Worm (Caenorhabditis elegans) whole organism, L4 larva: Measurements from ENCODE around the gene F40F8.1.

Experiments
- F44E2.7 ChIP-seq: fragments of 200-800 bp; sonication (Bioruptor generic); IDR thresholded peaks from 2 replicates; pipeline ENCODE4 v2.1.2; 2022; ENCODE audit warnings: missing genetic modification characterization, missing compliant biosample characterization
- R02D3.7 ChIP-seq: fragments of 150-350 bp; sonication (generic microtip); optimal IDR thresholded peaks from 3 replicates; lab custom pipeline; 2014; ENCODE audit warnings: missing biosample characterization, missing genetic modification characterization
- T20F7.1 ChIP-seq: fragments of 200-800 bp; sonication (Bioruptor generic); optimal IDR thresholded peaks from 2 replicates; lab custom pipeline; 2018; ENCODE audit warnings: mild to moderate bottlenecking, missing genetic modification characterization, missing compliant biosample characterization
- T26A8.4 ChIP-seq: fragments of 200-800 bp; sonication (Bioruptor generic); IDR thresholded peaks from 2 replicates; pipeline ENCODE4 v1.3.6; 2022; ENCODE audit warnings: missing genetic modification characterization, missing compliant biosample characterization
- Y105C5A.15 ChIP-seq: fragments of 200-800 bp; sonication (Bioruptor generic); IDR thresholded peaks from 2 replicates; pipeline ENCODE4 v1.3.6; 2022; ENCODE audit warnings: missing genetic modification characterization, missing compliant biosample characterization
- aly-2 ChIP-seq: sonication (generic microtip); optimal IDR thresholded peaks from 2 replicates; lab custom pipeline; 2018; ENCODE audit warnings: missing biosample characterization, missing genetic modification characterization
- ama-1 ChIP-seq: fragments of 150-350 bp; optimal IDR thresholded peaks from 2 replicates; lab custom pipeline; 2014; ENCODE audit warnings: inconsistent platforms, mixed read lengths
- arid-1 ChIP-seq: fragments of 200-800 bp; sonication (Bioruptor generic); conservative IDR thresholded peaks from 2 replicates; pipeline ENCODE4 v1.3.6; 2022; ENCODE audit warnings: missing genetic modification reagents, missing genetic modification characterization, missing compliant biosample characterization
- ceh-32 ChIP-seq: sonication (generic microtip); optimal IDR thresholded peaks from 2 replicates; lab custom pipeline; 2016; ENCODE audit warnings: mild to moderate bottlenecking, missing genetic modification characterization, missing compliant biosample characterization; ENCODE audit not compliant: poor library complexity
- ceh-62 ChIP-seq: sonication (generic microtip); optimal IDR thresholded peaks from 2 replicates; lab custom pipeline; 2017; ENCODE audit warnings: missing biosample characterization, missing genetic modification characterization
- daf-12 ChIP-seq: fragments of 150-350 bp; optimal IDR thresholded peaks from 2 replicates; lab custom pipeline; 2014; ENCODE audit warnings: missing biosample characterization, missing genetic modification reagents, missing genetic modification characterization
- daf-16 ChIP-seq, 3 experiments: sonication (generic microtip); optimal IDR thresholded peaks; 2 replicates each; lab custom pipeline; 2016 to 2017; ENCODE audit warnings: missing genetic modification characterization in 3 of 3, missing genetic modification reagents in 3 of 3, mild to moderate bottlenecking in 2 of 3, missing compliant biosample characterization in 2 of 3, missing biosample characterization in 1 of 3, moderate library complexity in 1 of 3
- daf-19 ChIP-seq: fragments of 200-800 bp; sonication (Bioruptor generic); conservative IDR thresholded peaks from 2 replicates; pipeline ENCODE4 v1.3.6; 2022; ENCODE audit warnings: missing genetic modification characterization, missing compliant biosample characterization
- dmd-6 ChIP-seq: fragments of 200-800 bp; sonication (Bioruptor generic); IDR thresholded peaks from 2 replicates; pipeline ENCODE4 v1.3.6; 2022; ENCODE audit warnings: missing genetic modification reagents, missing genetic modification characterization, missing compliant biosample characterization
- dmd-9 ChIP-seq: fragments of 200-800 bp; sonication (Bioruptor generic); IDR thresholded peaks from 2 replicates; pipeline ENCODE4 v1.3.6; 2022; ENCODE audit warnings: missing genetic modification reagents, missing genetic modification characterization, missing compliant biosample characterization
- duxl-1 ChIP-seq: sonication (generic microtip); optimal IDR thresholded peaks from 2 replicates; lab custom pipeline; 2016; ENCODE audit warnings: mild to moderate bottlenecking, missing genetic modification characterization, moderate library complexity, missing compliant biosample characterization; ENCODE audit not compliant: poor library complexity
- dve-1 ChIP-seq: sonication (generic microtip); optimal IDR thresholded peaks from 2 replicates; lab custom pipeline; 2017; ENCODE audit warnings: antibody characterized with exemption, mild to moderate bottlenecking, missing genetic modification characterization, missing compliant biosample characterization; ENCODE audit not compliant: insufficient read depth
- egl-27 ChIP-seq: sonication (generic microtip); optimal IDR thresholded peaks from 3 replicates; lab custom pipeline; 2017; ENCODE audit warnings: missing biosample characterization, missing genetic modification reagents, missing genetic modification characterization
- egl-43 ChIP-seq: fragments of 200-800 bp; sonication (Bioruptor generic); IDR thresholded peaks from 2 replicates; pipeline ENCODE4 v1.3.6; 2022; ENCODE audit warnings: missing genetic modification reagents, missing genetic modification characterization, missing compliant biosample characterization
- fkh-10 ChIP-seq: fragments of 150-350 bp; optimal IDR thresholded peaks from 2 replicates; lab custom pipeline; 2014; ENCODE audit warnings: missing biosample characterization, missing genetic modification reagents, missing genetic modification characterization
- fos-1 ChIP-seq: fragments of 150-350 bp; optimal IDR thresholded peaks from 2 replicates; lab custom pipeline; 2014; ENCODE audit warnings: missing biosample characterization, missing genetic modification characterization
- gei-8 ChIP-seq: fragments of 200-800 bp; sonication (Bioruptor generic); optimal IDR thresholded peaks from 2 replicates; lab custom pipeline; 2018; ENCODE audit warnings: mild to moderate bottlenecking, missing genetic modification characterization, missing compliant biosample characterization
- hif-1 ChIP-seq, 2 experiments: sonication (generic microtip); optimal IDR thresholded peaks; 2 replicates each; lab custom pipeline; 2016 to 2017; ENCODE audit warnings: missing compliant biosample characterization in 2 of 2, missing genetic modification characterization in 2 of 2, missing genetic modification reagents in 2 of 2, missing genotype in 2 of 2, mild to moderate bottlenecking in 1 of 2
- hlh-30 ChIP-seq: sonication (generic microtip); optimal IDR thresholded peaks from 2 replicates; lab custom pipeline; 2017; ENCODE audit warnings: antibody characterized with exemption, mild to moderate bottlenecking, missing genetic modification characterization, missing compliant biosample characterization; ENCODE audit not compliant: insufficient read depth
- hmg-1.1 ChIP-seq: fragments of 200-800 bp; sonication (Bioruptor generic); IDR thresholded peaks from 2 replicates; pipeline ENCODE4 v1.3.6; 2022; ENCODE audit warnings: missing genetic modification reagents, missing genetic modification characterization, missing compliant biosample characterization
- jun-1 ChIP-seq: fragments of 150-350 bp; optimal IDR thresholded peaks from 2 replicates; lab custom pipeline; 2014; ENCODE audit warnings: missing biosample characterization, missing genetic modification reagents, missing genetic modification characterization
- lim-7 ChIP-seq: fragments of 200-800 bp; sonication (Bioruptor generic); IDR thresholded peaks from 2 replicates; pipeline ENCODE4 v1.3.6; 2022; ENCODE audit warnings: missing genetic modification characterization, missing compliant biosample characterization
- lin-13 ChIP-seq: fragments of 150-350 bp; optimal IDR thresholded peaks from 2 replicates; lab custom pipeline; 2014; ENCODE audit warnings: missing biosample characterization, missing genetic modification reagents, missing genetic modification characterization
- lin-15B ChIP-seq: fragments of 150-350 bp; sonication (generic microtip); optimal IDR thresholded peaks from 3 replicates; lab custom pipeline; 2014; ENCODE audit warnings: missing biosample characterization, missing genetic modification characterization
- lin-39 ChIP-seq: fragments of 150-350 bp; optimal IDR thresholded peaks from 2 replicates; lab custom pipeline; 2014; ENCODE audit warnings: missing biosample characterization, missing genetic modification reagents, missing genetic modification characterization
- lsy-2 ChIP-seq, 2 experiments: fragments of 150-350 bp in 1 of 2; sonication (generic microtip) in 1 of 2; optimal IDR thresholded peaks; 2 replicates each; lab custom pipeline; 2014 to 2017; ENCODE audit warnings: missing biosample characterization in 2 of 2, missing genetic modification characterization in 2 of 2
- mep-1 ChIP-seq: fragments of 150-350 bp; sonication (generic microtip); optimal IDR thresholded peaks from 3 replicates; lab custom pipeline; 2014; ENCODE audit warnings: missing biosample characterization, missing genetic modification characterization
- mxl-3 ChIP-seq: fragments of 200-800 bp; sonication (Bioruptor generic); optimal IDR thresholded peaks from 2 replicates; lab custom pipeline; 2018; ENCODE audit warnings: mild to moderate bottlenecking, missing genetic modification characterization, missing compliant biosample characterization
- nhr-10 ChIP-seq: fragments of 150-350 bp; optimal IDR thresholded peaks from 2 replicates; lab custom pipeline; 2014; ENCODE audit warnings: missing biosample characterization, missing genetic modification characterization
- nhr-102 ChIP-seq: sonication (generic microtip); optimal IDR thresholded peaks from 2 replicates; lab custom pipeline; 2016; ENCODE audit warnings: mild to moderate bottlenecking, missing genetic modification characterization, moderate library complexity, missing compliant biosample characterization
- nhr-11 ChIP-seq: fragments of 150-350 bp; optimal IDR thresholded peaks from 2 replicates; lab custom pipeline; 2014; ENCODE audit warnings: missing biosample characterization, missing genetic modification characterization
- nhr-42 ChIP-seq: fragments of 200-800 bp; sonication (Bioruptor generic); IDR thresholded peaks from 2 replicates; pipeline ENCODE4 v1.3.6; 2022; ENCODE audit warnings: missing genetic modification characterization, missing compliant biosample characterization
- nhr-76 ChIP-seq: fragments of 150-350 bp; optimal IDR thresholded peaks from 2 replicates; lab custom pipeline; 2014; ENCODE audit warnings: missing biosample characterization, missing genetic modification characterization
- nhr-77 ChIP-seq: fragments of 150-350 bp; optimal IDR thresholded peaks from 2 replicates; lab custom pipeline; 2014; ENCODE audit warnings: missing biosample characterization, missing genetic modification characterization
- rbr-2 ChIP-seq: sonication (generic microtip); optimal IDR thresholded peaks from 2 replicates; lab custom pipeline; 2016; ENCODE audit warnings: missing genotype, missing genetic modification characterization, missing compliant biosample characterization
- saeg-2 ChIP-seq: fragments of 200-800 bp; sonication (Bioruptor generic); IDR thresholded peaks from 2 replicates; pipeline ENCODE4 v1.3.6; 2022; ENCODE audit warnings: missing genetic modification reagents, missing genetic modification characterization, missing compliant biosample characterization
- sdz-12 ChIP-seq: fragments of 200-800 bp; sonication (Bioruptor generic); optimal IDR thresholded peaks from 2 replicates; lab custom pipeline; 2018; ENCODE audit warnings: mild to moderate bottlenecking, missing genetic modification characterization, missing compliant biosample characterization
- snpc-1.2 ChIP-seq: fragments of 200-800 bp; sonication (Bioruptor generic); IDR thresholded peaks from 2 replicates; pipeline ENCODE4 v1.3.6; 2022; ENCODE audit warnings: missing genetic modification reagents, missing genetic modification characterization, missing compliant biosample characterization
- snpc-4 ChIP-seq: fragments of 150-350 bp; optimal IDR thresholded peaks from 2 replicates; lab custom pipeline; 2014; ENCODE audit warnings: missing biosample characterization, missing genetic modification characterization
- spr-3 ChIP-seq: fragments of 200-800 bp; sonication (Bioruptor generic); optimal IDR thresholded peaks from 2 replicates; lab custom pipeline; 2018; ENCODE audit warnings: mild to moderate bottlenecking, missing genetic modification characterization, missing compliant biosample characterization
- tag-97 ChIP-seq: fragments of 200-800 bp; sonication (Bioruptor generic); IDR thresholded peaks from 2 replicates; pipeline ENCODE4 v1.3.6; 2022; ENCODE audit warnings: missing genetic modification characterization, missing compliant biosample characterization
- unc-130 ChIP-seq: sonication (generic microtip); optimal IDR thresholded peaks from 2 replicates; lab custom pipeline; 2016; ENCODE audit warnings: missing genetic modification reagents, missing genetic modification characterization, missing compliant biosample characterization
- unc-39 ChIP-seq: sonication (generic microtip); optimal IDR thresholded peaks from 2 replicates; lab custom pipeline; 2017; ENCODE audit warnings: missing biosample characterization, missing genetic modification characterization
- zag-1 ChIP-seq: fragments of 150-350 bp; optimal IDR thresholded peaks from 2 replicates; lab custom pipeline; 2014; ENCODE audit warnings: missing biosample characterization, missing genetic modification characterization
- zfp-3 ChIP-seq: fragments of 200-800 bp; sonication (Bioruptor generic); conservative IDR thresholded peaks from 2 replicates; pipeline ENCODE4 v1.3.6; 2022; ENCODE audit warnings: missing genetic modification reagents, missing genetic modification characterization, missing compliant biosample characterization
- ztf-7 ChIP-seq: fragments of 150-350 bp; optimal IDR thresholded peaks from 2 replicates; lab custom pipeline; 2014; ENCODE audit warnings: missing biosample characterization, missing genetic modification characterization

F40F8.1 gene

DNA sequence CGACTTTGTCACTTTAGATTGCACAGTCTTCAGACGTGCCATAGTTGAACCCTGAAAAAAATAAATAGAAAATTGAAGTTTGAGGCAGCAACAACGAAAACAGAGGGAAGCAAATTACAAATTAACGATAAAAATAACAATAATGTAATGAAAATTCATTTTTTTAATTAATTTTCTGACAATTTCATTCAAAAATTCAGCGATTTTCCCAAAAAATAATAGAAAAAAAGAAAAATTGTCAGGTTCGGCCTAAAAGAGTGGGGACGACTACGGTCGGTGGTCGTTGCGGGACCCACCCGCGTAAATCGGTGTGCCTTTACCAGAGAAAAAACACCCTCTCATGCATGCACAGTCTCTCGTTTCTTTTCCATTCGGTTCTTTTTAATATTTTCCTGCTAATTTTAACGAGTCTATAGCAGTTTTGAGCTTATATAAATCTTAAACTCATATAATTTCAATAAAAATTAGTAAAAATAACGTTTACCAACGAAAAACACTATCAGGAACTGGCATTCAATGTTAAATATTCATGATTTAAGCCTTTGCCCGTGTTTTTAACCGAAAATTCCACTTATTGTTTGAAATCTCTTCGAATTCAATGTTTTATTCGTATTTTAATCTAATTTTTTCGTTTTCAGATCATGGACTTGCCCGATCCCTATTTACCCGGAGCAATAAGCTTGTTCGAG is 1.0 kb upstream of the F40F8.1 start, which contains the start of the genes rps-9 and lsm-1:
Gene rps-9 (minus strand): TSS at position 51 of the 689 bp plus-strand sequence.
Gene lsm-1 (plus strand): TSS at position 639 of the 689 bp plus-strand sequence.
- TF ChIP-seq lin-15B (tag; lab: Kevin White, UChicago) (no peak), dmd-9 (no peak), ama-1 (peak; percentile 32), duxl-1 (tag; lab: Kevin White, UChicago) (no peak), snpc-4 (tag; lab: Kevin White, UChicago) (no peak), nhr-11 (peak; percentile 45), ceh-32 (tag; lab: Kevin White, UChicago) (no peak), ztf-7 (tag; lab: Kevin White, UChicago) (no peak), lin-39 (tag; lab: Kevin White, UChicago) (no peak), lin-13 (GFP tag; lab: Kevin White, UChicago) (peak; percentile 60), ceh-62 (tag; lab: Kevin White, UChicago) (no peak), unc-39 (no peak), sdz-12 (GFP tag; lab: Kevin White, UChicago) (no peak), gei-8 (GFP tag; lab: Kevin White, UChicago) (no peak), egl-43 (GFP tag; lab: Robert Waterston, UW) (no peak), mep-1 (peak; percentile 71), R02D3.7 (tag; lab: Kevin White, UChicago) (no peak), fkh-10 (peak; percentile 40), hif-1 (tag; optimal IDR thresholded peaks at IDR 0.05; lab: Kevin White, UChicago) (peak in 1 of 2 experiments; percentile 64), arid-1 (GFP tag; lab: Robert Waterston, UW) (0 out of 2 replicates have a peak, but pooled peaks have one; percentile 38), saeg-2 (GFP tag; lab: Robert Waterston, UW) (no peak), rbr-2 (tag; lab: Kevin White, UChicago) (peak; percentile 43), nhr-76 (tag; lab: Kevin White, UChicago) (no peak), daf-12 (tag; lab: Kevin White, UChicago) (no peak), spr-3 (GFP tag; lab: Kevin White, UChicago) (no peak), hlh-30 (tag; lab: Kevin White, UChicago) (peak; percentile 58), T20F7.1 (GFP tag; lab: Kevin White, UChicago) (no peak), jun-1 (no peak), lim-7 (GFP tag; lab: Robert Waterston, UW) (no peak), T26A8.4 (GFP tag; lab: Robert Waterston, UW) (no peak), nhr-42 (GFP tag; lab: Robert Waterston, UW) (no peak), lsy-2 (tag; optimal IDR thresholded peaks at IDR 0.05; lab: Kevin White, UChicago) (peak; percentile 49 to 98), mxl-3 (GFP tag; lab: Kevin White, UChicago) (no peak), hmg-1.1 (GFP tag; lab: Robert Waterston, UW) (peak; percentile 60; the same call in 1 of the 2 replicates), Y105C5A.15 (no peak), unc-130 (peak; percentile 45), aly-2 (tag; lab: Kevin White, UChicago) (no peak), zag-1 (tag; lab: Kevin White, UChicago) (no peak), daf-19 (GFP tag; lab: Robert Waterston, UW) (no peak), zfp-3 (GFP tag; lab: Robert Waterston, UW) (no peak), nhr-10 (tag; lab: Kevin White, UChicago) (no peak), nhr-77 (peak; percentile 50), tag-97 (no peak), dmd-6 (GFP tag; lab: Robert Waterston, UW) (peak; percentile 25; the same call in 1 of the 2 replicates), nhr-102 (no peak), egl-27 (no peak), snpc-1.2 (GFP tag; lab: Robert Waterston, UW) (no peak), daf-16 (GFP tag; optimal IDR thresholded peaks at IDR 0.05; lab: Kevin White, UChicago) (no peak), daf-16 (tag; optimal IDR thresholded peaks at IDR 0.05; lab: Kevin White, UChicago) (peak; percentile 32), fos-1 (tag; lab: Kevin White, UChicago) (no peak), F44E2.7 (no peak), dve-1 (tag; lab: Kevin White, UChicago) (peak; percentile 49)
